Fruit fly (Drosophila melanogaster) whole organism, embryonic: ENCODE results near the gene CG14100.

Source experiments
- Ada2b ChIP-seq: fragments of 200-800 bp; sonication (Bioruptor generic); IDR thresholded peaks from 2 replicates; pipeline ENCODE4 v1.3.6; 2022; ENCODE audit warnings: missing biosample characterization, missing genetic modification characterization
- Adf1 ChIP-seq: fragments of 200-800 bp; sonication (Bioruptor generic); IDR thresholded peaks from 2 replicates; pipeline ENCODE4 v1.3.6; 2022; ENCODE audit warnings: missing biosample characterization, missing genetic modification characterization
- Blimp-1 ChIP-seq: fragments of 200-800 bp; sonication (Bioruptor generic); optimal IDR thresholded peaks from 3 replicates; lab custom pipeline; 2018; ENCODE audit warnings: missing biosample characterization, missing genetic modification characterization, mild to moderate bottlenecking, moderate library complexity, missing genetic modification reagents
- CG10543 ChIP-seq: fragments of 200-800 bp; sonication (Bioruptor generic); optimal IDR thresholded peaks from 3 replicates; lab custom pipeline; 2017; ENCODE audit warnings: missing biosample characterization, mild to moderate bottlenecking, missing genetic modification characterization, moderate library complexity
- CG11560 ChIP-seq: fragments of 200-800 bp; sonication (Bioruptor generic); IDR thresholded peaks from 3 replicates; pipeline ENCODE4 v1.3.6; 2022; ENCODE audit warnings: missing biosample characterization, missing genetic modification characterization
- CG12769 ChIP-seq: fragments of 200-800 bp; sonication (Bioruptor generic); optimal IDR thresholded peaks from 2 replicates; lab custom pipeline; 2019; ENCODE audit warnings: missing biosample characterization, mild to moderate bottlenecking, missing genetic modification characterization, moderate library complexity
- CG13894 ChIP-seq: fragments of 200-800 bp; sonication (Bioruptor generic); optimal IDR thresholded peaks from 3 replicates; lab custom pipeline; 2018; ENCODE audit warnings: missing biosample characterization, mild to moderate bottlenecking, missing genetic modification characterization, moderate library complexity
- CG15479 ChIP-seq: fragments of 200-800 bp; sonication (Bioruptor generic); optimal IDR thresholded peaks from 3 replicates; lab custom pipeline; 2019; ENCODE audit warnings: missing biosample characterization, mild to moderate bottlenecking, missing genetic modification characterization, moderate library complexity
- CG15514 ChIP-seq: fragments of 200-800 bp; sonication (Bioruptor generic); optimal IDR thresholded peaks from 3 replicates; lab custom pipeline; 2017; ENCODE audit warnings: missing biosample characterization, missing genetic modification characterization, mild to moderate bottlenecking, moderate library complexity, missing genetic modification reagents
- CG17328 ChIP-seq: fragments of 200-800 bp; sonication (Bioruptor generic); IDR thresholded peaks from 2 replicates; pipeline ENCODE4 v1.3.6; 2022; ENCODE audit warnings: missing biosample characterization, missing genetic modification characterization
- CG17385 ChIP-seq: fragments of 200-800 bp; sonication (Bioruptor generic); optimal IDR thresholded peaks from 3 replicates; lab custom pipeline; 2018; ENCODE audit warnings: missing biosample characterization, mild to moderate bottlenecking, missing genetic modification characterization
- CG18011 ChIP-seq: fragments of 200-800 bp; sonication (Bioruptor generic); optimal IDR thresholded peaks from 2 replicates; lab custom pipeline; 2017; ENCODE audit warnings: missing biosample characterization, missing genetic modification characterization, mild to moderate bottlenecking, moderate library complexity, missing genotype
- CG31388 ChIP-seq: fragments of 200-800 bp; sonication (Bioruptor generic); optimal IDR thresholded peaks from 2 replicates; lab custom pipeline; 2016; ENCODE audit warnings: missing biosample characterization, missing genetic modification characterization
- CG4360 ChIP-seq: fragments of 200-800 bp; sonication (Bioruptor generic); IDR thresholded peaks from 2 replicates; pipeline ENCODE4 v1.3.6; 2022; ENCODE audit warnings: missing biosample characterization, missing genetic modification characterization
- CG6791 ChIP-seq: fragments of 200-800 bp; sonication (Bioruptor generic); IDR thresholded peaks from 3 replicates; pipeline ENCODE4 v1.3.6; 2022; ENCODE audit warnings: missing biosample characterization, missing genetic modification characterization; ENCODE audit not compliant: partially characterized antibody
- CG7839 ChIP-seq: fragments of 200-800 bp; sonication (Bioruptor generic); optimal IDR thresholded peaks from 3 replicates; lab custom pipeline; 2018; ENCODE audit warnings: missing biosample characterization, mild to moderate bottlenecking, missing genetic modification characterization, moderate library complexity
- CG7963 ChIP-seq: fragments of 200-800 bp; sonication (Bioruptor generic); IDR thresholded peaks from 3 replicates; pipeline ENCODE4 v1.3.6; 2022; ENCODE audit warnings: missing biosample characterization, missing genetic modification characterization; ENCODE audit not compliant: partially characterized antibody
- Deaf1 ChIP-seq: fragments of 200-800 bp; optimal IDR thresholded peaks from 3 replicates; lab custom pipeline; 2019; ENCODE audit warnings: missing biosample characterization, mild to moderate bottlenecking, missing genetic modification characterization, moderate library complexity
- Ets65A ChIP-seq: fragments of 200-800 bp; sonication (Bioruptor generic); peaks from one replicate; lab custom pipeline; 2016; ENCODE audit warnings: missing biosample characterization, missing genetic modification characterization
- HHEX ChIP-seq: fragments of 200-800 bp; sonication (Bioruptor generic); optimal IDR thresholded peaks from 3 replicates; lab custom pipeline; 2017; ENCODE audit warnings: missing biosample characterization, mild to moderate bottlenecking, missing genetic modification characterization, missing genetic modification reagents
- Lpt ChIP-seq: fragments of >200 bp; optimal IDR thresholded peaks from 2 replicates; lab custom pipeline; 2018; ENCODE audit warnings: missing biosample characterization, missing genetic modification characterization
- MTF-1 ChIP-seq: fragments of 200-800 bp; sonication (Bioruptor generic); optimal IDR thresholded peaks from 2 replicates; lab custom pipeline; 2018; ENCODE audit warnings: missing biosample characterization, mild to moderate bottlenecking, missing genetic modification characterization, borderline replicate concordance
- Med ChIP-seq: fragments of 200-800 bp; sonication (Bioruptor generic); peaks from one replicate; lab custom pipeline; 2016; ENCODE audit warnings: missing biosample characterization, missing genetic modification characterization, mild to moderate bottlenecking, inconsistent platforms, moderate library complexity
- Scr ChIP-seq: fragments of 200-800 bp; sonication (Bioruptor generic); IDR thresholded peaks from 2 replicates; pipeline ENCODE4 v1.3.6; 2022; ENCODE audit warnings: missing biosample characterization, missing genetic modification characterization; ENCODE audit not compliant: partially characterized antibody
- bbx ChIP-seq: fragments of 200-800 bp; sonication (Bioruptor generic); IDR thresholded peaks from 2 replicates; pipeline ENCODE4 v1.3.6; 2022; ENCODE audit warnings: missing biosample characterization, missing genetic modification characterization; ENCODE audit not compliant: partially characterized antibody
- cg ChIP-seq: fragments of 200-800 bp; sonication (Bioruptor generic); optimal IDR thresholded peaks from 3 replicates; lab custom pipeline; 2019; ENCODE audit warnings: missing biosample characterization, mild to moderate bottlenecking, missing genetic modification characterization, moderate library complexity
- croc ChIP-seq: fragments of 200-800 bp; sonication (Bioruptor generic); conservative IDR thresholded peaks from 3 replicates; pipeline ENCODE4 v1.3.6; 2022; ENCODE audit warnings: missing biosample characterization, missing genetic modification characterization
- crol ChIP-seq: fragments of 200-800 bp; sonication (Bioruptor generic); IDR thresholded peaks from 2 replicates; pipeline ENCODE4 v1.3.6; 2022; ENCODE audit warnings: missing biosample characterization, missing genetic modification characterization
- fru ChIP-seq: fragments of >200 bp; optimal IDR thresholded peaks from 2 replicates; lab custom pipeline; 2017
- gce ChIP-seq: fragments of 200-800 bp; sonication (Bioruptor generic); IDR thresholded peaks from 3 replicates; pipeline ENCODE4 v1.3.6; 2022; ENCODE audit warnings: missing biosample characterization, missing genetic modification characterization
- gem ChIP-seq: fragments of 200-800 bp; sonication (Bioruptor generic); optimal IDR thresholded peaks from 2 replicates; lab custom pipeline; 2019; ENCODE audit warnings: missing biosample characterization, mild to moderate bottlenecking, missing genetic modification characterization, moderate library complexity
- h ChIP-seq: fragments of >200 bp; optimal IDR thresholded peaks from 2 replicates; lab custom pipeline; 2017
- kah ChIP-seq: fragments of 200-800 bp; sonication (Bioruptor generic); optimal IDR thresholded peaks from 2 replicates; lab custom pipeline; 2018; ENCODE audit warnings: missing biosample characterization, mild to moderate bottlenecking, missing genetic modification characterization
- ken ChIP-seq: fragments of 200-800 bp; sonication (Bioruptor generic); IDR thresholded peaks from 3 replicates; pipeline ENCODE4 v1.3.6; 2022; ENCODE audit warnings: missing biosample characterization, missing genetic modification characterization
- kni ChIP-seq: fragments of 200-800 bp; sonication (Bioruptor generic); optimal IDR thresholded peaks from 3 replicates; lab custom pipeline; 2017; ENCODE audit warnings: mild to moderate bottlenecking, missing biosample characterization, missing genetic modification reagents, missing genetic modification characterization
- lbe ChIP-seq: fragments of 200-800 bp; sonication (Bioruptor generic); optimal IDR thresholded peaks from 2 replicates; lab custom pipeline; 2016; ENCODE audit warnings: missing biosample characterization, mild to moderate bottlenecking, missing genetic modification characterization
- mirr ChIP-seq: fragments of 200-800 bp; sonication (Bioruptor generic); optimal IDR thresholded peaks from 3 replicates; lab custom pipeline; 2018; ENCODE audit warnings: missing biosample characterization, mild to moderate bottlenecking, missing genetic modification characterization
- oc ChIP-seq: fragments of 200-800 bp; sonication (Bioruptor generic); optimal IDR thresholded peaks from 2 replicates; lab custom pipeline; 2018; ENCODE audit warnings: missing biosample characterization, mild to moderate bottlenecking, missing genetic modification characterization, moderate library complexity
- onecut ChIP-seq: fragments of 200-800 bp; sonication (Bioruptor generic); IDR thresholded peaks from 2 replicates; pipeline ENCODE4 v1.3.6; 2022; ENCODE audit warnings: missing biosample characterization, missing genetic modification characterization
- org-1 ChIP-seq: fragments of 200-800 bp; sonication (Bioruptor generic); optimal IDR thresholded peaks from 2 replicates; lab custom pipeline; 2017; ENCODE audit warnings: missing biosample characterization, missing genetic modification characterization
- pros ChIP-seq: fragments of 200-800 bp; sonication (Bioruptor generic); optimal IDR thresholded peaks from 3 replicates; lab custom pipeline; 2019; ENCODE audit warnings: missing biosample characterization, mild to moderate bottlenecking, missing genetic modification characterization, moderate library complexity
- sens ChIP-seq: fragments of 200-800 bp; sonication (Bioruptor generic); peaks from one replicate; lab custom pipeline; 2016; ENCODE audit warnings: missing biosample characterization, missing genetic modification characterization
- sug ChIP-seq: fragments of 200-800 bp; optimal IDR thresholded peaks from 2 replicates; lab custom pipeline; 2019; ENCODE audit warnings: missing biosample characterization, mild to moderate bottlenecking, missing genetic modification characterization, moderate library complexity
- tll ChIP-seq, 2 experiments: fragments of 200-800 bp in 1 of 2; fragments of >200 bp in 1 of 2; sonication (Bioruptor generic) in 1 of 2; optimal IDR thresholded peaks; 2 replicates each; lab custom pipeline; 2017 to 2019; ENCODE audit warnings: missing biosample characterization in 2 of 2, missing genetic modification characterization in 2 of 2, mild to moderate bottlenecking in 1 of 2, moderate library complexity in 1 of 2
- wdn ChIP-seq: fragments of 200-800 bp; sonication (Bioruptor generic); IDR thresholded peaks from 2 replicates; pipeline ENCODE4 v1.3.6; 2022; ENCODE audit warnings: missing biosample characterization, missing genetic modification characterization

CG14100 gene

dm6 chr3L:19560005-19560694, 30.2 kb downstream of the CG14100 start:
- peak; percentile 39 for TF ChIP-seq crol (GFP tag; lab: Robert Waterston, UW)
- peak; percentile 43 for TF ChIP-seq cg (GFP tag; lab: Kevin White, UChicago)
- peak; percentile 73 for TF ChIP-seq CG4360 (GFP tag; lab: Robert Waterston, UW)
- no peak for TF ChIP-seq CG7839 (tag; lab: Kevin White, UChicago)

- 0 out of 2 replicates have a peak, but pooled peaks have one; percentile 4 for TF ChIP-seq Ada2b (GFP tag; lab: Robert Waterston, UW)
- peak; percentile 33 for TF ChIP-seq Ets65A
- peak; percentile 55 for TF ChIP-seq CG15479
- TF ChIP-seq Blimp-1 (GFP tag; lab: Kevin White, UChicago) = peak; percentile 1
- 0 out of 3 replicates have a peak, but pooled peaks have one; percentile 13 for TF ChIP-seq ken (GFP tag; lab: Robert Waterston, UW)
- no peak for TF ChIP-seq croc (GFP tag; lab: Robert Waterston, UW)
- TF ChIP-seq MTF-1 (GFP tag; lab: Kevin White, UChicago) = peak; percentile 5
- TF ChIP-seq Med (GFP tag; lab: Kevin White, UChicago) = peak; percentile 53
- peak in 1 of 2 experiments; percentile 56 for TF ChIP-seq tll (GFP tag; optimal IDR thresholded peaks at IDR 0.05; lab: Kevin White, UChicago)
- TF ChIP-seq CG18011 = no peak
- TF ChIP-seq gce = no peak
- TF ChIP-seq mirr (GFP tag; lab: Kevin White, UChicago) = no peak
Measured at dm6 chr3L:19559171-19559570, 31.2 kb downstream of the CG14100 start.

dm6 chr3L:19558674-19559073, 31.6 kb downstream of the CG14100 start:
- TF ChIP-seq kah (GFP tag; lab: Kevin White, UChicago) (no peak), CG6791 (GFP tag; lab: Robert Waterston, UW) (0 out of 3 replicates have a peak, but pooled peaks have one; percentile 33), CG31388 (no peak), h (no peak), fru (lab: Kevin White, UChicago) (no peak), CG13894 (peak; percentile 91), oc (tag; lab: Kevin White, UChicago) (peak; percentile 39), CG17328 (GFP tag; lab: Robert Waterston, UW) (no peak), CG12769 (peak; percentile 49), bbx (GFP tag; lab: Robert Waterston, UW) (0 out of 2 replicates have a peak, but pooled peaks have one; percentile 2), gem (peak; percentile 1)

dm6 chr3L:19557996-19558375, 32.3 kb downstream of the CG14100 start:
- TF ChIP-seq CG7963 (GFP tag; lab: Robert Waterston, UW) (no peak), h (no peak), Adf1 (no peak), Scr (0 out of 2 replicates have a peak, but pooled peaks have one; percentile 10), sens (peak; percentile 69), org-1 (GFP tag; lab: Kevin White, UChicago) (no peak), CG11560 (no peak), CG17385 (GFP tag; lab: Kevin White, UChicago) (peak; percentile 82), wdn (GFP tag; lab: Robert Waterston, UW) (peak; percentile 5; the same call in 1 of the 2 replicates), kni (GFP tag; lab: Kevin White, UChicago) (peak; percentile 97), onecut (GFP tag; lab: Robert Waterston, UW) (peak; percentile 23; the same call in 1 of the 2 replicates), CG10543 (GFP tag; lab: Kevin White, UChicago) (peak; percentile 51), sug (peak; percentile 21), tll (GFP tag; optimal IDR thresholded peaks at IDR 0.05; lab: Kevin White, UChicago) (peak in 1 of 2 experiments; percentile 66), Lpt (GFP tag; lab: Kevin White, UChicago) (peak; percentile 84), cg (GFP tag; lab: Kevin White, UChicago) (peak; percentile 68), Deaf1 (peak; percentile 64), lbe (GFP tag; lab: Kevin White, UChicago) (peak; percentile 28), CG13894 (peak; percentile 92), HHEX (GFP tag; lab: Kevin White, UChicago) (no peak), pros (GFP tag; lab: Kevin White, UChicago) (peak; percentile 68), CG15514 (GFP tag; lab: Kevin White, UChicago) (no peak)
